Fruit fly (Drosophila melanogaster) whole organism: ENCODE data around the gene CG2124.

ENCODE experiments used
- CG8478 ChIP-seq: fragments of >200 bp; optimal IDR thresholded peaks from 2 replicates; lab custom pipeline; 2018; ENCODE audit warnings: inconsistent platforms
- Dll ChIP-seq: fragments of >200 bp; optimal IDR thresholded peaks from 2 replicates; lab custom pipeline; 2017
- EcR ChIP-seq, 2 experiments: fragments of >200 bp; optimal IDR thresholded peaks; 2 replicates each; lab custom pipeline; 2017; ENCODE audit warnings: missing biosample characterization in 2 of 2, missing genetic modification characterization in 2 of 2, missing genetic modification reagents in 2 of 2
- pan ChIP-seq: fragments of >200 bp; optimal IDR thresholded peaks from 2 replicates; lab custom pipeline; 2017

DNA sequence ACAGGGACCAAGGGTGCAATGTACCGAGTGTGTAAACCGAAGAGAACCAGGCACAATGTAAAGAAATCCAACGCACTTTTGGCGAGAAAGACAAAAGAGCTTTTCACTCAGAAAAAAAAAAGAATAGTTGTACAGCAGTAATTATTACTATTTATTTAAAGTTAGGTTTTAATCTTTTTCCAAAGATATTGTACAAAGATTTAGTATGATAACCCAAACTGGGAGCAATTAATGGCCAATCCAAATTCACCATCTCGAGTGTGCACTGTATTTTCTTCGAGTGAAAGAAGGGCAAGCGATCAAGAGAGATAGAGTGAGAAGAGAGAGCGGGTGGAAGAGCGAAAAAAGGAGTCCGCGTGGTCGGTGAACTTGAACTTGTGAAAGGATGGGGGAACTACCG lies 11.5 kb upstream of the CG2124 start:
- TF ChIP-seq pan (no peak), CG8478 (lab: Kevin White, UChicago) (no peak), Dll (no peak), EcR (GFP tag; optimal IDR thresholded peaks at IDR 0.05; lab: Kevin White, UChicago) (no peak)
